Worm (Caenorhabditis elegans): ENCODE results near the gene unc-25.
A peak's percentile ranks its signal among the peaks of the same experiment; 100 is the strongest.

The unc-25 gene

DNA sequence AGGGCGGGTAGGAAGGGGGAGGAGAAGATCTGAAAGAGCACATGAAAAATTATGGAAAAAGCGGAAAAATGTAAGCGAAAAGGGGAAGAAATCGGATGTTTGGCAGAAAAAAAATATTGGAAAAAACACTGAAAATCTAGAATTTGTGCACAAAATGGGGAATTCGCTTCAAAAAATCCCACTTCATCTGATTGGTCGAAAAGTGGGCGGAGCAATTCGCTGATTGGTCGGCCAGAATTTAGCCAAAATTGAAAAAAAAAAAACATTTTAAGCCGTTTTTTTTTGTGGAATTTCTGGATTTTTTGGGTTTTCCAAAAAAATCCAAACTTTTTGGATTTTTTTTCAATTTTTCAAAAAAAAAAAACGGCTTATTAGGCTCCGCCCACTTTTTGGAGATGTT is 21.6 kb upstream of the unc-25 start:
- TF ChIP-seq Y55F3AM.14 (GFP tag; optimal IDR thresholded peaks at IDR 0.05) (no peak), C34F6.9 (tag; optimal IDR thresholded peaks at IDR 0.05) (no peak), elt-3 (tag; optimal IDR thresholded peaks at IDR 0.05) (no peak), nhr-77 (tag; optimal IDR thresholded peaks at IDR 0.05) (no peak), R02D3.7 (tag; optimal IDR thresholded peaks at IDR 0.05) (no peak), fos-1 (tag; optimal IDR thresholded peaks at IDR 0.05) (no peak), egl-27 (tag; optimal IDR thresholded peaks at IDR 0.05) (no peak), ama-1 (optimal IDR thresholded peaks at IDR 0.05) (no peak), peb-1 (tag; optimal IDR thresholded peaks at IDR 0.05) (no peak), nhr-6 (tag; optimal IDR thresholded peaks at IDR 0.05) (no peak), mab-5 (tag; optimal IDR thresholded peaks at IDR 0.05) (no peak), alr-1 (tag; optimal IDR thresholded peaks at IDR 0.05) (no peak), snpc-4 (tag; optimal IDR thresholded peaks at IDR 0.05) (no peak)

DNA sequence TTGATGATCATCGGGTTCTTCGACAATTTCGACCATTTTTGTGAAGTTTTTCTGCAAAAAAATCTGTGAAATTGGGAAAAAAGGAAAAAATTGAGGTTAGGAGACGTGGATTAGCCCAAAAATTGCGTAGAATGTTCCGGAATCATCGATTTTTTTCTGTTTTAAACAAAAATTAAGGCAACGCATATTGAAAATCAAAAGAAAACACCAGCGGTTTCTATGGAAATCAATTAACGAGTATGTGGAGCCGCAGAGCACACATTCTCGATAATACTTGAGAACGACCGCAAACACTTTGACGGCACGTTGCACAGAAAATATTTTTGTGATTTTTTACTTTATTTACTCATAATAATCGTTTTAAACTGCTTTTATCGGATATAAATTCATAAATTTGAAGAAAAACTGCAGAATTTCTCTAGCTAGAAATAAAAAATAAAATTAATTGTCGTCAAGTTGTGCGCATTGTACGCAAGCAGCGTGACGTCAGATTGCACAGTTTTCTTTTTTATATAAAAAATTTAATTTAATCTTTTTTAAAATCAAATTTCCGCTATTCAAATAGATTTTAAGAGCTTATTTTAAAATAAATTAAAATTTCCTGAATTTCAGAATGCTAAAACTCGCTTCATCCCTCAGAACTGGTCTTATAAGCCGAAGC is 16.4 kb upstream of the unc-25 start, which contains the start of the genes npp-25 and mrps-10:
npp-25 (minus strand) TSS at position 51 of the 661 bp plus-strand sequence.
mrps-10 (plus strand) TSS at position 611 of the 661 bp plus-strand sequence.
- no peak for TF ChIP-seq nhr-12 (tag; optimal IDR thresholded peaks at IDR 0.05)
- no peak for TF ChIP-seq alr-1 (tag; optimal IDR thresholded peaks at IDR 0.05)
- TF ChIP-seq nhr-6 (tag; optimal IDR thresholded peaks at IDR 0.05), result no peak
- TF ChIP-seq elt-1 (tag; optimal IDR thresholded peaks at IDR 0.05), result no peak
- no peak for TF ChIP-seq gmeb-1 (tag; optimal IDR thresholded peaks at IDR 0.05)
- peak; percentile 52 for TF ChIP-seq lin-13 (GFP tag; optimal IDR thresholded peaks at IDR 0.05)
- no peak for TF ChIP-seq nhr-23 (tag; optimal IDR thresholded peaks at IDR 0.05)
- TF ChIP-seq C34F6.9 (tag; optimal IDR thresholded peaks at IDR 0.05), result peak; percentile 40
- TF ChIP-seq lsy-2 (tag; optimal IDR thresholded peaks at IDR 0.05), result peak in 1 of 2 experiments; percentile 72
- TF ChIP-seq mbf-1 (tag; optimal IDR thresholded peaks at IDR 0.05), result no peak
- peak; percentile 28 for TF ChIP-seq unc-55 (GFP tag; optimal IDR thresholded peaks at IDR 0.05)
- TF ChIP-seq nhr-237 (tag; optimal IDR thresholded peaks at IDR 0.05), result no peak
- peak; percentile 29 for TF ChIP-seq fos-1 (tag; optimal IDR thresholded peaks at IDR 0.05)

DNA sequence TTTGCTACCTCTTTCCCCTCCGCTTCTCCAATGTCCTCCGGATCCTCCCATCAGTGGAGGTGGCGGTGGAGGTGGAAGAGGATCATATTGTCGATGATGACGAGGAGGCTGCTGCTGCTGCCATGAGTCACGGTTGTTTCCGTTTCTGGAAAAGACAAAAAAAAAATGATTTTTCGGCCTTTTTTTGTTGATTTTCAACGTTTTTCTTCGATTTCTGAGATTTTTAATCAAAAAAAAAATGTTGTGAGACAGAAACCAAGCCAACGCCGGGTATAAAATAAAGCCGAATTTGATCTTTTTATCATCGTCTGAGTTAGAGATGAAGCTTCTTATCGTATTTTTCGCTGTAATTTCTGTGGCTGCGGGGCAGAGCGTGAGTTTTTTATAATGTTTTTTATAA is 12.9 kb upstream of the unc-25 start, which contains the start of gene Y37D8A.19:
Y37D8A.19 (plus strand) TSS at position 301 of the 400 bp plus-strand sequence.
- TF ChIP-seq egl-27 (tag; optimal IDR thresholded peaks at IDR 0.05) (no peak), elt-1 (tag; optimal IDR thresholded peaks at IDR 0.05) (no peak), lin-11 (tag; optimal IDR thresholded peaks at IDR 0.05) (no peak), lin-39 (tag; optimal IDR thresholded peaks at IDR 0.05) (no peak), elt-3 (tag; optimal IDR thresholded peaks at IDR 0.05) (no peak), mab-5 (tag; optimal IDR thresholded peaks at IDR 0.05) (no peak), nhr-77 (tag; optimal IDR thresholded peaks at IDR 0.05) (no peak), snpc-4 (tag; optimal IDR thresholded peaks at IDR 0.05) (no peak), fos-1 (tag; optimal IDR thresholded peaks at IDR 0.05) (no peak), zag-1 (tag; optimal IDR thresholded peaks at IDR 0.05) (no peak), lin-13 (GFP tag; optimal IDR thresholded peaks at IDR 0.05) (no peak)

DNA sequence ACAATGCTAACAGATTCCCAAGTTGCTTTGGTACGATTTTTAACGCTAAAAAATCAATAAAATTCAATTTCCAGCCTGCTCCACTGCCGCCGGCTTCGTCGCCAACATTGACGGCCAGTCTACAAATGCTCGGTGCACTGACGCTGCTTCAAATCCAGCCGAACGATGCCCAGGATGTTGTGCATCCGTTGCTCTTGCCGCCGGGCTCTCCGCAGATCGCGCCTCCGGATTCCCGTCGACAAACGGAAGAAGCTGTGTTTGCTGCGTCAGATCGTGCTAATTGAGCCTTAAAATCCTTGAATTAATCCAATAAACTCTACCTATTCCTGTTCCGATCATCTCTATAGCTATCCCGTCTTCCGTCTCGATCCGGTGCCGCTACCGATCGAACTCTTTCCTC is 11.3 kb upstream of the unc-25 start:
- TF ChIP-seq nhr-25 (tag; optimal IDR thresholded peaks at IDR 0.05), result no peak
- no peak for TF ChIP-seq zag-1 (tag; optimal IDR thresholded peaks at IDR 0.05)
- TF ChIP-seq Y55F3AM.14 (GFP tag; optimal IDR thresholded peaks at IDR 0.05), result no peak
- no peak for TF ChIP-seq mbf-1 (tag; optimal IDR thresholded peaks at IDR 0.05)
- TF ChIP-seq alr-1 (tag; optimal IDR thresholded peaks at IDR 0.05), result no peak
- TF ChIP-seq nhr-11 (tag; optimal IDR thresholded peaks at IDR 0.05), result no peak
- no peak for TF ChIP-seq C34F6.9 (tag; optimal IDR thresholded peaks at IDR 0.05)
- no peak for TF ChIP-seq sma-9 (GFP tag; optimal IDR thresholded peaks at IDR 0.05)
- TF ChIP-seq sma-9 (tag; optimal IDR thresholded peaks at IDR 0.05), result no peak
- no peak for TF ChIP-seq unc-55 (GFP tag; optimal IDR thresholded peaks at IDR 0.05)
- no peak for TF ChIP-seq lsy-2 (tag; optimal IDR thresholded peaks at IDR 0.05)
- no peak for TF ChIP-seq nhr-237 (tag; optimal IDR thresholded peaks at IDR 0.05)

DNA sequence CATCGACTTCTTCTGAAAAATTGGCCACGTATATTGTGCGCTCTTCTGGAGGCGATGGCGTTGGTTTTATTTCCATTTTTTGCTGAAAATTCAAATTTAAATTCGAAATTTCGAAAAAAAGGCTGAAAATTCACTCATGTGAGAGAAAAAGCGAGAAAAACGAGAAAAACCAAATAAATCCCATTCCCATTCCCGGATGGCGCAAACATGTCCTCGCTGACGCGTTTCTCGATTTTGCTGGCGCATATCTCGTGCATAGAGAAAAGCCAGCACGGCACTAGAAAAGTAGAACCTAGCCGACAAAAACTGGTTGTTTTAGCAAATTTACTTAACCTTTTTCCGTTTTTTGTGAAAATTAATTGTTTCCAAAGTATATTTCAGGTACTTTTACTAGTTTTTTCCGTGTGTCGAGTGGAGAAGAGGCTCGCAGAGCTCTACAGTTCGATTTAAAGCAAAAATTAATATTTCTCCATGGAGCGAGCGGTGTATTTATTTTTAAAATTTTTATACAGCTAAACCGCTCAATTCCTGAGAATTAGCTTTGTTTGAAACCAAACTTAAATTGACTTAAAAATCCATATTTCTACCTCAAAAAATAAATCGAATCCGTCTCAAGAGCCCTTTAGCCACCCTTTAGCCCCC is 10.5 kb upstream of the unc-25 start, which contains the start of gene rbm-7:
rbm-7 (minus strand) TSS at position 82 of the 642 bp plus-strand sequence.
- TF ChIP-seq dmd-4 (tag; optimal IDR thresholded peaks at IDR 0.05) (no peak), C34F6.9 (tag; optimal IDR thresholded peaks at IDR 0.05) (peak; percentile 84), blmp-1 (tag; optimal IDR thresholded peaks at IDR 0.05; ENCODE audit: insufficient read depth) (no peak), skn-1 (tag; optimal IDR thresholded peaks at IDR 0.05) (no peak), F13H6.1 (tag; optimal IDR thresholded peaks at IDR 0.05) (peak; percentile 75), Y55F3AM.14 (GFP tag; optimal IDR thresholded peaks at IDR 0.05) (no peak), ZK546.5 (tag; optimal IDR thresholded peaks at IDR 0.05) (no peak), nhr-237 (tag; optimal IDR thresholded peaks at IDR 0.05) (no peak), snpc-4 (tag; optimal IDR thresholded peaks at IDR 0.05) (no peak), lin-11 (tag; optimal IDR thresholded peaks at IDR 0.05) (peak; percentile 67), aly-2 (tag; optimal IDR thresholded peaks at IDR 0.05) (no peak), ceh-16 (tag; optimal IDR thresholded peaks at IDR 0.05) (no peak), nhr-77 (tag; optimal IDR thresholded peaks at IDR 0.05) (no peak), nhr-23 (tag; optimal IDR thresholded peaks at IDR 0.05) (no peak), nhr-25 (tag; optimal IDR thresholded peaks at IDR 0.05) (peak; percentile 49), fos-1 (tag; optimal IDR thresholded peaks at IDR 0.05) (peak; percentile 37), elt-3 (tag; optimal IDR thresholded peaks at IDR 0.05) (no peak), nhr-12 (tag; optimal IDR thresholded peaks at IDR 0.05) (no peak), mab-5 (tag; optimal IDR thresholded peaks at IDR 0.05) (peak; percentile 44), ztf-1 (GFP tag; conservative IDR thresholded peaks at IDR 0.05) (no peak), alr-1 (tag; optimal IDR thresholded peaks at IDR 0.05) (no peak), nhr-11 (tag; optimal IDR thresholded peaks at IDR 0.05) (no peak), egl-27 (tag; optimal IDR thresholded peaks at IDR 0.05) (peak; percentile 40), ama-1 (optimal IDR thresholded peaks at IDR 0.05) (peak; percentile 37), lsy-2 (tag; optimal IDR thresholded peaks at IDR 0.05) (peak; percentile 85 to 88), nhr-129 (tag; optimal IDR thresholded peaks at IDR 0.05) (peak; percentile 63), nhr-21 (tag; optimal IDR thresholded peaks at IDR 0.05) (peak; percentile 37), lin-13 (GFP tag; optimal IDR thresholded peaks at IDR 0.05) (peak; percentile 58)
